Fruit fly (Drosophila melanogaster) Kc167 (cell line): Measurements from ENCODE around the gene Muc14A.

ENCODE experiments used
- Myc ChIP-seq: fragments of >200 bp; optimal IDR thresholded peaks from 2 replicates; lab custom pipeline; 2017; ENCODE audit warnings: missing external identifiers
- Sin3A ChIP-seq: fragments of >200 bp; optimal IDR thresholded peaks from 2 replicates; lab custom pipeline; 2018; ENCODE audit warnings: missing external identifiers
- h ChIP-seq: fragments of >200 bp; optimal IDR thresholded peaks from 3 replicates; lab custom pipeline; 2018; ENCODE audit warnings: missing external identifiers
- insv ChIP-seq: fragments of >200 bp; optimal IDR thresholded peaks from 3 replicates; lab custom pipeline; 2018; ENCODE audit warnings: missing external identifiers
- psq ChIP-seq: fragments of >200 bp; optimal IDR thresholded peaks from 2 replicates; lab custom pipeline; 2017; ENCODE audit warnings: missing external identifiers
- ttk ChIP-seq: sonication (Bioruptor generic); optimal IDR thresholded peaks from 2 replicates; lab custom pipeline; 2017; ENCODE audit warnings: missing external identifiers

DNA sequence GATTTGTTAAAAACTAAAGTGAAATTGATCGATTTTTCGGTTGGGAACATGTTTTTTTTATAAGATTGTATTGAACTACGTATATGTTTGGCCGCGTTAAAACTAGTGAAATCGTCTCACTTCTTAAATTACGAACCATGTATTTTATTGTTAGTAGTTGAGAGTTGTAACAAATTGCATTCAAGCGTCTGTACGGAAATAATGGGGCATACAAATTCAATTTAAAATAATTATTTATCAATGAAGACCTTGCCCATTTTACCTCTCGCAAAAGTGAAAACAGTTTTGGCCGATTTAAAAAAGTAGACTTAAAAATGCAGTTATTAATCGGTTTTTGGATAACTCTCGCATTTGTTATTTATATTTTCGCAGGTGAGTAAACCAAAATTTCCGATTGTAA, at the start of gene Muc14A:
- no peak for TF ChIP-seq Sin3A (lab: Kevin White, UChicago)
- TF ChIP-seq psq (lab: Kevin White, UChicago) = no peak
- TF ChIP-seq h (lab: Kevin White, UChicago) = no peak
- TF ChIP-seq insv (lab: Kevin White, UChicago) = no peak
- TF ChIP-seq ttk (lab: Kevin White, UChicago) = no peak
- no peak for TF ChIP-seq Myc
